Worm (Caenorhabditis elegans): ENCODE measurements around the gene F59E12.9.

DNA sequence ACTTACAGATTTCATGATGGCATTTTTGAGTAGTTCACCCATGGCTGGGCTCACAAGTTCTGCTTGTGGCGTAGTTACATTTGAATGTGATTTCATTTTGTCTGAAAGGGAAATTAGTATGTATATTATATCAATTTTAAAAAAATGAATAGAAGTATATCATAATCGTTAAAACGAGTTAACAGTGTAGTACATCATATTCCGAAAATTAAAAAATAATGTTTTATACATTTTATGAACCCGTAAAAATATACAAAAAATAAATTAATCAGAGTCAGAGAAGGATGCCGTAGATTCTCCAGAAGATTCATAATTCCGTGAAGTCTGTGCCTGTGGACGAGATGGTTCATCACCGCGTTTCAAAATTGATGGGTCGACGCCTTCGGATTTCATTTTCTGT lies at the start of gene F59E12.9:
- TF ChIP-seq zag-1 (tag; optimal IDR thresholded peaks at IDR 0.05) (no peak), ztf-11 (tag; optimal IDR thresholded peaks at IDR 0.05) (no peak), lin-39 (tag; optimal IDR thresholded peaks at IDR 0.05) (no peak), ceh-82 (tag; optimal IDR thresholded peaks at IDR 0.05) (no peak), R02D3.7 (tag; optimal IDR thresholded peaks at IDR 0.05) (no peak), aly-2 (tag; optimal IDR thresholded peaks at IDR 0.05) (no peak)
